Fruit fly (Drosophila melanogaster) whole organism, embryonic: ENCODE measurements around the gene CG6878.
A peak's percentile ranks its signal among the peaks of the same experiment; 100 is the strongest.

Experiments used
- Adf1 ChIP-seq: fragments of 200-800 bp; sonication (Bioruptor generic); IDR thresholded peaks from 2 replicates; pipeline ENCODE4 v1.3.6; 2022; ENCODE audit warnings: missing biosample characterization, missing genetic modification characterization
- Bdp1 ChIP-seq: fragments of 200-800 bp; sonication (Bioruptor generic); optimal IDR thresholded peaks from 3 replicates; lab custom pipeline; 2016; ENCODE audit warnings: missing biosample characterization, missing genetic modification characterization
- Blimp-1 ChIP-seq: fragments of 200-800 bp; sonication (Bioruptor generic); optimal IDR thresholded peaks from 3 replicates; lab custom pipeline; 2018; ENCODE audit warnings: missing biosample characterization, missing genetic modification characterization, mild to moderate bottlenecking, moderate library complexity, missing genetic modification reagents
- CG10462 ChIP-seq: fragments of 200-800 bp; sonication (Bioruptor generic); optimal IDR thresholded peaks from 2 replicates; lab custom pipeline; 2016; ENCODE audit warnings: missing biosample characterization, missing genetic modification characterization
- CG11696 ChIP-seq: fragments of 200-800 bp; sonication (Bioruptor generic); IDR thresholded peaks from 2 replicates; pipeline ENCODE4 v1.3.6; 2022; ENCODE audit warnings: missing biosample characterization, missing genetic modification characterization
- CG12104 ChIP-seq: fragments of 200-800 bp; sonication (Bioruptor generic); optimal IDR thresholded peaks from 3 replicates; lab custom pipeline; 2016; ENCODE audit warnings: missing biosample characterization, missing genetic modification characterization
- CG1233 ChIP-seq: fragments of 200-800 bp; sonication (Bioruptor generic); optimal IDR thresholded peaks from 4 replicates; lab custom pipeline; 2018; ENCODE audit warnings: missing biosample characterization, mild to moderate bottlenecking, missing genetic modification characterization
- CG12942 ChIP-seq: fragments of 200-800 bp; sonication (Bioruptor generic); optimal IDR thresholded peaks from 3 replicates; lab custom pipeline; 2016; ENCODE audit warnings: missing biosample characterization, missing genetic modification characterization
- CG13894 ChIP-seq: fragments of 200-800 bp; sonication (Bioruptor generic); optimal IDR thresholded peaks from 3 replicates; lab custom pipeline; 2018; ENCODE audit warnings: missing biosample characterization, mild to moderate bottlenecking, missing genetic modification characterization, moderate library complexity
- CG1603 ChIP-seq: fragments of 200-800 bp; sonication (Bioruptor generic); optimal IDR thresholded peaks from 2 replicates; lab custom pipeline; 2019; ENCODE audit warnings: missing biosample characterization, mild to moderate bottlenecking, missing genetic modification characterization, moderate library complexity
- CG2120 ChIP-seq: fragments of 200-800 bp; sonication (Bioruptor generic); optimal IDR thresholded peaks from 3 replicates; lab custom pipeline; 2016; ENCODE audit warnings: missing biosample characterization, missing genetic modification characterization
- CG30431 ChIP-seq: fragments of 200-800 bp; sonication (Bioruptor generic); optimal IDR thresholded peaks from 2 replicates; lab custom pipeline; 2017; ENCODE audit warnings: missing biosample characterization, missing genetic modification characterization
- CG3726 ChIP-seq: fragments of 200-800 bp; sonication (Bioruptor generic); IDR thresholded peaks from 3 replicates; pipeline ENCODE4, ENCODE4 v1.3.6; 2022; ENCODE audit warnings: missing biosample characterization, missing genetic modification characterization
- CG4424 ChIP-seq: fragments of 200-800 bp; sonication (Bioruptor generic); optimal IDR thresholded peaks from 3 replicates; lab custom pipeline; 2016; ENCODE audit warnings: missing biosample characterization, missing genetic modification characterization
- CG4707 ChIP-seq: fragments of 200-800 bp; sonication (Bioruptor generic); optimal IDR thresholded peaks from 2 replicates; lab custom pipeline; 2018; ENCODE audit warnings: missing biosample characterization, mild to moderate bottlenecking, missing genetic modification characterization, moderate library complexity
- CG5180 ChIP-seq: fragments of 200-800 bp; sonication (Bioruptor generic); optimal IDR thresholded peaks from 3 replicates; lab custom pipeline; 2017; ENCODE audit warnings: missing biosample characterization, missing genetic modification characterization, mild to moderate bottlenecking, moderate library complexity, missing genetic modification reagents
- CG6272 ChIP-seq: fragments of 200-800 bp; sonication (Bioruptor generic); IDR thresholded peaks from 2 replicates; pipeline ENCODE4 v1.3.6; 2022; ENCODE audit warnings: missing biosample characterization, missing genetic modification characterization
- CG6683 ChIP-seq: fragments of 200-800 bp; sonication (Bioruptor generic); optimal IDR thresholded peaks from 2 replicates; lab custom pipeline; 2017; ENCODE audit warnings: missing biosample characterization, mild to moderate bottlenecking, missing genetic modification characterization, missing genetic modification reagents
- CG8388 ChIP-seq: fragments of 200-800 bp; sonication (Bioruptor generic); optimal IDR thresholded peaks from 2 replicates; lab custom pipeline; 2019; ENCODE audit warnings: missing biosample characterization, mild to moderate bottlenecking, missing genetic modification characterization, moderate library complexity
- CG9215 ChIP-seq: fragments of 200-800 bp; sonication (Bioruptor generic); IDR thresholded peaks from 2 replicates; pipeline ENCODE4 v1.3.6; 2022; ENCODE audit warnings: missing biosample characterization, missing genetic modification characterization
- CG9817 ChIP-seq: fragments of 200-800 bp; sonication (Bioruptor generic); optimal IDR thresholded peaks from 2 replicates; lab custom pipeline; 2018; ENCODE audit warnings: missing biosample characterization, mild to moderate bottlenecking, missing genetic modification characterization, moderate library complexity
- E2f2 ChIP-seq: fragments of 200-800 bp; sonication (Bioruptor generic); IDR thresholded peaks from 2 replicates; pipeline ENCODE4 v1.3.6; 2022; ENCODE audit warnings: missing biosample characterization, missing genetic modification characterization
- Ets65A ChIP-seq: fragments of 200-800 bp; sonication (Bioruptor generic); peaks from one replicate; lab custom pipeline; 2016; ENCODE audit warnings: missing biosample characterization, missing genetic modification characterization
- Ets97D ChIP-seq: fragments of 200-800 bp; sonication (Bioruptor generic); optimal IDR thresholded peaks from 3 replicates; lab custom pipeline; 2016; ENCODE audit warnings: missing biosample characterization, missing genetic modification characterization
- H15 ChIP-seq: fragments of 200-800 bp; sonication (Bioruptor generic); IDR thresholded peaks from 3 replicates; pipeline ENCODE4 v1.3.6; 2022; ENCODE audit warnings: missing biosample characterization, missing genetic modification characterization
- Nf-YC ChIP-seq: fragments of 200-800 bp; optimal IDR thresholded peaks from 3 replicates; lab custom pipeline; 2019; ENCODE audit warnings: missing biosample characterization, mild to moderate bottlenecking, missing genetic modification characterization, moderate library complexity
- Oaz ChIP-seq: fragments of 200-800 bp; sonication (Bioruptor generic); IDR thresholded peaks from 2 replicates; pipeline ENCODE4 v1.3.6; 2022; ENCODE audit warnings: missing biosample characterization, missing genetic modification characterization
- Pdp1 ChIP-seq, 2 experiments: fragments of 200-800 bp; sonication (Bioruptor generic); optimal IDR thresholded peaks; 3 replicates each; lab custom pipeline; 2016; ENCODE audit warnings: missing biosample characterization in 2 of 2, missing genetic modification characterization in 2 of 2, mild to moderate bottlenecking in 1 of 2, moderate library complexity in 1 of 2
- Ssrp ChIP-seq: fragments of 200-800 bp; sonication (Bioruptor generic); optimal IDR thresholded peaks from 2 replicates; lab custom pipeline; 2018; ENCODE audit warnings: missing biosample characterization, mild to moderate bottlenecking, missing genetic modification characterization, moderate library complexity
- ab ChIP-seq: fragments of 200-800 bp; sonication (Bioruptor generic); optimal IDR thresholded peaks from 2 replicates; lab custom pipeline; 2016; ENCODE audit warnings: missing biosample characterization, missing genetic modification characterization
- abd-A ChIP-seq: fragments of 200-800 bp; sonication (Bioruptor generic); optimal IDR thresholded peaks from 3 replicates; lab custom pipeline; 2019; ENCODE audit warnings: missing biosample characterization, mild to moderate bottlenecking, missing genetic modification characterization, moderate library complexity
- bigmax ChIP-seq: fragments of 200-800 bp; sonication (Bioruptor generic); optimal IDR thresholded peaks from 2 replicates; lab custom pipeline; 2018; ENCODE audit warnings: missing biosample characterization, mild to moderate bottlenecking, missing genetic modification characterization
- br ChIP-seq: fragments of >200 bp; optimal IDR thresholded peaks from 2 replicates; lab custom pipeline; 2017
- btn ChIP-seq: fragments of 200-800 bp; sonication (Bioruptor generic); optimal IDR thresholded peaks from 2 replicates; lab custom pipeline; 2016; ENCODE audit warnings: missing biosample characterization, missing genetic modification characterization
- cato ChIP-seq: fragments of 200-800 bp; sonication (Bioruptor generic); optimal IDR thresholded peaks from 2 replicates; lab custom pipeline; 2016; ENCODE audit warnings: missing biosample characterization, missing genetic modification characterization, borderline replicate concordance
- nerfin-1 ChIP-seq: fragments of 200-800 bp; sonication (Bioruptor generic); optimal IDR thresholded peaks from 3 replicates; lab custom pipeline; 2019; ENCODE audit warnings: missing biosample characterization, mild to moderate bottlenecking, missing genetic modification characterization, moderate library complexity
- nerfin-2 ChIP-seq: fragments of 200-800 bp; sonication (Bioruptor generic); IDR thresholded peaks from 2 replicates; pipeline ENCODE4 v1.3.6; 2022; ENCODE audit warnings: missing biosample characterization, missing genetic modification characterization; ENCODE audit not compliant: partially characterized antibody
- p53 ChIP-seq: fragments of 200-800 bp; sonication (Bioruptor generic); optimal IDR thresholded peaks from 2 replicates; lab custom pipeline; 2016; ENCODE audit warnings: missing biosample characterization, missing genetic modification characterization
- pfk ChIP-seq: fragments of 200-800 bp; sonication (Bioruptor generic); optimal IDR thresholded peaks from 2 replicates; lab custom pipeline; 2018; ENCODE audit warnings: missing biosample characterization, mild to moderate bottlenecking, missing genetic modification characterization, moderate library complexity
- phol ChIP-seq: fragments of 200-800 bp; sonication (Bioruptor generic); optimal IDR thresholded peaks from 3 replicates; lab custom pipeline; 2018; ENCODE audit warnings: missing biosample characterization, mild to moderate bottlenecking, missing genetic modification characterization, moderate library complexity
- pita ChIP-seq: fragments of 200-800 bp; sonication (Bioruptor generic); optimal IDR thresholded peaks from 2 replicates; lab custom pipeline; 2017; ENCODE audit warnings: missing biosample characterization, mild to moderate bottlenecking, missing genetic modification characterization
- psq ChIP-seq: fragments of 200-800 bp; sonication (Bioruptor generic); optimal IDR thresholded peaks from 2 replicates; lab custom pipeline; 2017; ENCODE audit warnings: missing biosample characterization, missing genetic modification characterization
- sens ChIP-seq: fragments of 200-800 bp; sonication (Bioruptor generic); peaks from one replicate; lab custom pipeline; 2016; ENCODE audit warnings: missing biosample characterization, missing genetic modification characterization
- stc ChIP-seq: fragments of 200-800 bp; sonication (Bioruptor generic); IDR thresholded peaks from 2 replicates; pipeline ENCODE4 v1.3.6; 2022; ENCODE audit warnings: missing biosample characterization, missing genetic modification characterization
- trem ChIP-seq: fragments of 200-800 bp; optimal IDR thresholded peaks from 3 replicates; lab custom pipeline; 2019; ENCODE audit warnings: missing biosample characterization, mild to moderate bottlenecking, missing genetic modification characterization, moderate library complexity
- unc-4 ChIP-seq: fragments of 200-800 bp; sonication (Bioruptor generic); IDR thresholded peaks from 2 replicates; pipeline ENCODE4 v1.3.6; 2022; ENCODE audit warnings: missing biosample characterization, missing genetic modification characterization; ENCODE audit not compliant: partially characterized antibody
- wek ChIP-seq: fragments of 200-800 bp; sonication (Bioruptor generic); optimal IDR thresholded peaks from 3 replicates; lab custom pipeline; 2018; ENCODE audit warnings: missing biosample characterization, mild to moderate bottlenecking, missing genetic modification characterization, moderate library complexity
- wor ChIP-seq: fragments of 200-800 bp; sonication (Bioruptor generic); IDR thresholded peaks from 2 replicates; pipeline ENCODE4 v1.3.6; 2022; ENCODE audit warnings: missing biosample characterization, missing genetic modification characterization
- z ChIP-seq: fragments of 200-800 bp; sonication (Bioruptor generic); IDR thresholded peaks from 3 replicates; pipeline ENCODE4 v1.3.6; 2022; ENCODE audit warnings: missing biosample characterization, missing genetic modification characterization
- zen2 ChIP-seq: fragments of 200-800 bp; sonication (Bioruptor generic); IDR thresholded peaks from 3 replicates; pipeline ENCODE4 v1.3.6; 2022; ENCODE audit warnings: missing biosample characterization, missing genetic modification characterization; ENCODE audit not compliant: partially characterized antibody

Gene CG6878

dm6 chr3L:15158330-15159114 is 3.1 kb upstream of the CG6878 start, which contains the start of the genes Msh6 and Prp31 (continued):
- TF ChIP-seq sens (GFP tag; lab: Kevin White, UChicago) (peak; percentile 93), nerfin-2 (no peak), CG12942 (peak; percentile 55), trem (tag; lab: Kevin White, UChicago) (peak; percentile 53), CG1603 (tag; lab: Kevin White, UChicago) (peak; percentile 35), Ets97D (GFP tag; lab: Kevin White, UChicago) (no peak), nerfin-1 (tag; lab: Kevin White, UChicago) (peak; percentile 75), CG6683 (GFP tag; lab: Kevin White, UChicago) (no peak), CG8388 (GFP tag; lab: Kevin White, UChicago) (peak; percentile 38), CG9215 (GFP tag; lab: Robert Waterston, UW) (peak; percentile 60), CG10462 (peak; percentile 38), CG4424 (GFP tag; lab: Kevin White, UChicago) (peak; percentile 74), abd-A (tag; lab: Kevin White, UChicago) (no peak), Blimp-1 (GFP tag; lab: Kevin White, UChicago) (peak; percentile 54), CG11696 (GFP tag; lab: Robert Waterston, UW) (no peak), Ssrp (tag; lab: Kevin White, UChicago) (peak; percentile 85), pfk (GFP tag; lab: Kevin White, UChicago) (no peak), CG5180 (GFP tag; lab: Kevin White, UChicago) (no peak), CG9817 (peak; percentile 64), unc-4 (GFP tag; lab: Robert Waterston, UW) (no peak), E2f2 (GFP tag; lab: Robert Waterston, UW) (peak; percentile 73), wek (GFP tag; lab: Kevin White, UChicago) (peak; percentile 86), z (GFP tag; lab: Robert Waterston, UW) (no peak), CG6272 (GFP tag; lab: Robert Waterston, UW) (peak; percentile 26; the same call in 1 of the 2 replicates), wor (GFP tag; lab: Robert Waterston, UW) (no peak; the same call in 1 of the 2 replicates), CG30431 (GFP tag; lab: Kevin White, UChicago) (peak; percentile 27), Adf1 (GFP tag; lab: Robert Waterston, UW) (no peak), phol (tag; lab: Kevin White, UChicago) (peak; percentile 87), CG4707 (GFP tag; lab: Kevin White, UChicago) (no peak), Nf-YC (tag; lab: Kevin White, UChicago) (no peak), pita (no peak), bigmax (no peak), br (lab: Kevin White, UChicago) (no peak), CG2120 (GFP tag; lab: Kevin White, UChicago) (peak; percentile 85), Ets65A (GFP tag; lab: Kevin White, UChicago) (peak; percentile 80), H15 (GFP tag; lab: Robert Waterston, UW) (peak; percentile 27; the same call in 1 of the 3 replicates), p53 (GFP tag; lab: Kevin White, UChicago) (no peak), zen2 (GFP tag; lab: Robert Waterston, UW) (no peak), btn (GFP tag; lab: Kevin White, UChicago) (no peak), cato (peak; percentile 59), CG3726 (no peak), CG1233 (peak; percentile 63), psq (GFP tag; lab: Kevin White, UChicago) (peak; percentile 46), stc (GFP tag; lab: Robert Waterston, UW) (peak; percentile 6; the same call in 1 of the 2 replicates), Pdp1 (GFP tag; optimal IDR thresholded peaks at IDR 0.05; lab: Kevin White, UChicago) (peak; percentile 58 to 94), Bdp1 (GFP tag; lab: Kevin White, UChicago) (no peak), CG13894 (tag; lab: Kevin White, UChicago) (no peak), ab (no peak), CG12104 (GFP tag; lab: Kevin White, UChicago) (peak; percentile 64), Oaz (GFP tag; lab: Robert Waterston, UW) (no peak)
